Worm (Caenorhabditis elegans) whole organism, L4 larva: Measurements from ENCODE around the gene let-767.

Experiments used
- F26F4.8 ChIP-seq: fragments of 200-800 bp; sonication (Bioruptor generic); conservative IDR thresholded peaks from 2 replicates; pipeline ENCODE4 v1.3.6; 2022; ENCODE audit warnings: missing genetic modification characterization, missing compliant biosample characterization
- Y48G9A.11 ChIP-seq: fragments of 200-800 bp; sonication (Bioruptor generic); IDR thresholded peaks from 2 replicates; pipeline ENCODE4 v1.3.6; 2022; ENCODE audit warnings: missing genetic modification reagents, missing genetic modification characterization, missing compliant biosample characterization
- ZK337.2 ChIP-seq: fragments of 200-800 bp; sonication (Bioruptor generic); IDR thresholded peaks from 2 replicates; pipeline ENCODE4 v1.3.6; 2022; ENCODE audit warnings: missing genetic modification reagents, missing genetic modification characterization, missing compliant biosample characterization
- aha-1 ChIP-seq: fragments of 150-350 bp; peaks from one replicate; lab custom pipeline; 2014; ENCODE audit warnings: missing biosample characterization, missing genetic modification characterization
- aly-2 ChIP-seq: sonication (generic microtip); optimal IDR thresholded peaks from 2 replicates; lab custom pipeline; 2018; ENCODE audit warnings: missing biosample characterization, missing genetic modification characterization
- ama-1 ChIP-seq: fragments of 150-350 bp; optimal IDR thresholded peaks from 2 replicates; lab custom pipeline; 2014; ENCODE audit warnings: inconsistent platforms, mixed read lengths
- arid-1 ChIP-seq: fragments of 200-800 bp; sonication (Bioruptor generic); conservative IDR thresholded peaks from 2 replicates; pipeline ENCODE4 v1.3.6; 2022; ENCODE audit warnings: missing genetic modification reagents, missing genetic modification characterization, missing compliant biosample characterization
- ceh-20 ChIP-seq: fragments of 200-800 bp; sonication (Bioruptor generic); IDR thresholded peaks from 2 replicates; pipeline ENCODE4 v1.3.6; 2022; ENCODE audit warnings: missing genetic modification reagents, missing genetic modification characterization, missing compliant biosample characterization
- ceh-32 ChIP-seq: sonication (generic microtip); optimal IDR thresholded peaks from 2 replicates; lab custom pipeline; 2016; ENCODE audit warnings: mild to moderate bottlenecking, missing genetic modification characterization, missing compliant biosample characterization; ENCODE audit not compliant: poor library complexity
- ceh-44 ChIP-seq: fragments of 200-800 bp; sonication (Bioruptor generic); IDR thresholded peaks from 2 replicates; pipeline ENCODE4 v1.3.6; 2022; ENCODE audit warnings: missing genetic modification reagents, missing genetic modification characterization, missing compliant biosample characterization
- ceh-82 ChIP-seq: sonication (generic microtip); optimal IDR thresholded peaks from 2 replicates; lab custom pipeline; 2017; ENCODE audit warnings: missing biosample characterization, missing genetic modification characterization
- ctbp-1 ChIP-seq: fragments of 200-800 bp; sonication (Bioruptor generic); IDR thresholded peaks from 2 replicates; pipeline ENCODE4 v1.3.6; 2022; ENCODE audit warnings: missing genetic modification reagents, missing genetic modification characterization, missing compliant biosample characterization
- dmd-9 ChIP-seq: fragments of 200-800 bp; sonication (Bioruptor generic); IDR thresholded peaks from 2 replicates; pipeline ENCODE4 v1.3.6; 2022; ENCODE audit warnings: missing genetic modification reagents, missing genetic modification characterization, missing compliant biosample characterization
- dve-1 ChIP-seq: sonication (generic microtip); optimal IDR thresholded peaks from 2 replicates; lab custom pipeline; 2017; ENCODE audit warnings: antibody characterized with exemption, mild to moderate bottlenecking, missing genetic modification characterization, missing compliant biosample characterization; ENCODE audit not compliant: insufficient read depth
- fkh-10 ChIP-seq: fragments of 150-350 bp; optimal IDR thresholded peaks from 2 replicates; lab custom pipeline; 2014; ENCODE audit warnings: missing biosample characterization, missing genetic modification reagents, missing genetic modification characterization
- gei-8 ChIP-seq: fragments of 200-800 bp; sonication (Bioruptor generic); optimal IDR thresholded peaks from 2 replicates; lab custom pipeline; 2018; ENCODE audit warnings: mild to moderate bottlenecking, missing genetic modification characterization, missing compliant biosample characterization
- hlh-30 ChIP-seq: sonication (generic microtip); optimal IDR thresholded peaks from 2 replicates; lab custom pipeline; 2017; ENCODE audit warnings: antibody characterized with exemption, mild to moderate bottlenecking, missing genetic modification characterization, missing compliant biosample characterization; ENCODE audit not compliant: insufficient read depth
- hmg-1.1 ChIP-seq: fragments of 200-800 bp; sonication (Bioruptor generic); IDR thresholded peaks from 2 replicates; pipeline ENCODE4 v1.3.6; 2022; ENCODE audit warnings: missing genetic modification reagents, missing genetic modification characterization, missing compliant biosample characterization
- jun-1 ChIP-seq: fragments of 150-350 bp; optimal IDR thresholded peaks from 2 replicates; lab custom pipeline; 2014; ENCODE audit warnings: missing biosample characterization, missing genetic modification reagents, missing genetic modification characterization
- lin-13 ChIP-seq: fragments of 150-350 bp; optimal IDR thresholded peaks from 2 replicates; lab custom pipeline; 2014; ENCODE audit warnings: missing biosample characterization, missing genetic modification reagents, missing genetic modification characterization
- lin-29 ChIP-seq: fragments of 200-800 bp; sonication (Bioruptor generic); IDR thresholded peaks from 2 replicates; pipeline ENCODE4 v1.3.6; 2022; ENCODE audit warnings: missing genetic modification reagents, missing genetic modification characterization, missing compliant biosample characterization
- lin-39 ChIP-seq: fragments of 150-350 bp; optimal IDR thresholded peaks from 2 replicates; lab custom pipeline; 2014; ENCODE audit warnings: missing biosample characterization, missing genetic modification reagents, missing genetic modification characterization
- lsy-2 ChIP-seq, 2 experiments: fragments of 150-350 bp in 1 of 2; sonication (generic microtip) in 1 of 2; optimal IDR thresholded peaks; 2 replicates each; lab custom pipeline; 2014 to 2017; ENCODE audit warnings: missing biosample characterization in 2 of 2, missing genetic modification characterization in 2 of 2
- madf-5 ChIP-seq, 2 experiments: fragments of 200-800 bp; sonication (Bioruptor generic); IDR thresholded peaks; 2 replicates each; pipeline ENCODE4 v1.3.6; 2022; ENCODE audit warnings: missing compliant biosample characterization in 2 of 2, missing genetic modification characterization in 2 of 2
- mdl-1 ChIP-seq, 2 experiments: fragments of 150-350 bp in 1 of 2; sonication (generic microtip) in 1 of 2; optimal IDR thresholded peaks; 2 replicates each; lab custom pipeline; 2014 to 2017; ENCODE audit warnings: missing biosample characterization in 2 of 2, missing genetic modification characterization in 2 of 2
- mep-1 ChIP-seq: fragments of 150-350 bp; sonication (generic microtip); optimal IDR thresholded peaks from 3 replicates; lab custom pipeline; 2014; ENCODE audit warnings: missing biosample characterization, missing genetic modification characterization
- mxl-3 ChIP-seq: fragments of 200-800 bp; sonication (Bioruptor generic); optimal IDR thresholded peaks from 2 replicates; lab custom pipeline; 2018; ENCODE audit warnings: mild to moderate bottlenecking, missing genetic modification characterization, missing compliant biosample characterization
- nhr-11 ChIP-seq: fragments of 150-350 bp; optimal IDR thresholded peaks from 2 replicates; lab custom pipeline; 2014; ENCODE audit warnings: missing biosample characterization, missing genetic modification characterization
- nhr-25 ChIP-seq: sonication (generic microtip); optimal IDR thresholded peaks from 2 replicates; lab custom pipeline; 2017; ENCODE audit warnings: missing genetic modification characterization, mild to moderate bottlenecking, missing compliant biosample characterization, antibody characterized with exemption, moderate library complexity, borderline replicate concordance; ENCODE audit not compliant: insufficient read depth
- nhr-28 ChIP-seq: fragments of 150-350 bp; optimal IDR thresholded peaks from 2 replicates; lab custom pipeline; 2014; ENCODE audit warnings: missing biosample characterization, missing genetic modification characterization
- nhr-6 ChIP-seq: fragments of 150-350 bp; optimal IDR thresholded peaks from 2 replicates; lab custom pipeline; 2014; ENCODE audit warnings: missing biosample characterization, missing genetic modification characterization
- nhr-76 ChIP-seq: fragments of 150-350 bp; optimal IDR thresholded peaks from 2 replicates; lab custom pipeline; 2014; ENCODE audit warnings: missing biosample characterization, missing genetic modification characterization
- nhr-77 ChIP-seq: fragments of 150-350 bp; optimal IDR thresholded peaks from 2 replicates; lab custom pipeline; 2014; ENCODE audit warnings: missing biosample characterization, missing genetic modification characterization
- php-3 ChIP-seq: fragments of 200-800 bp; sonication (Bioruptor generic); IDR thresholded peaks from 2 replicates; pipeline ENCODE4 v1.3.6; 2022; ENCODE audit warnings: missing genetic modification reagents, missing genetic modification characterization, missing compliant biosample characterization
- pqm-1 ChIP-seq: sonication (generic microtip); optimal IDR thresholded peaks from 2 replicates; lab custom pipeline; 2017; ENCODE audit warnings: missing biosample characterization, missing genetic modification characterization
- saeg-2 ChIP-seq: fragments of 200-800 bp; sonication (Bioruptor generic); IDR thresholded peaks from 2 replicates; pipeline ENCODE4 v1.3.6; 2022; ENCODE audit warnings: missing genetic modification reagents, missing genetic modification characterization, missing compliant biosample characterization
- set-16 ChIP-seq: fragments of 200-800 bp; sonication (Bioruptor generic); IDR thresholded peaks from 2 replicates; pipeline ENCODE4 v1.3.6; 2022; ENCODE audit warnings: missing genetic modification reagents, missing genetic modification characterization, missing compliant biosample characterization
- unc-39 ChIP-seq: sonication (generic microtip); optimal IDR thresholded peaks from 2 replicates; lab custom pipeline; 2017; ENCODE audit warnings: missing biosample characterization, missing genetic modification characterization
- unc-62 ChIP-seq, 3 experiments: fragments of 150-350 bp in 1 of 3; sonication (generic microtip); optimal IDR thresholded peaks in 2 of 3; peaks in 1 of 3; 1 replicate in 1 of 3; 2 replicates in 2 of 3; lab custom pipeline; 2014 to 2017; ENCODE audit warnings: missing biosample characterization in 3 of 3, missing genetic modification characterization in 3 of 3, missing genetic modification reagents in 3 of 3, missing genotype in 1 of 3
- zfp-2 ChIP-seq: sonication (generic microtip); optimal IDR thresholded peaks from 2 replicates; lab custom pipeline; 2016; ENCODE audit warnings: mild to moderate bottlenecking, missing genetic modification characterization, missing compliant biosample characterization
- zip-2 ChIP-seq: fragments of 150-350 bp; optimal IDR thresholded peaks from 2 replicates; lab custom pipeline; 2014; ENCODE audit warnings: missing biosample characterization, missing genetic modification characterization
- ztf-11 ChIP-seq: fragments of 150-350 bp; optimal IDR thresholded peaks from 2 replicates; lab custom pipeline; 2014; ENCODE audit warnings: missing biosample characterization, missing genetic modification characterization

let-767 gene

DNA sequence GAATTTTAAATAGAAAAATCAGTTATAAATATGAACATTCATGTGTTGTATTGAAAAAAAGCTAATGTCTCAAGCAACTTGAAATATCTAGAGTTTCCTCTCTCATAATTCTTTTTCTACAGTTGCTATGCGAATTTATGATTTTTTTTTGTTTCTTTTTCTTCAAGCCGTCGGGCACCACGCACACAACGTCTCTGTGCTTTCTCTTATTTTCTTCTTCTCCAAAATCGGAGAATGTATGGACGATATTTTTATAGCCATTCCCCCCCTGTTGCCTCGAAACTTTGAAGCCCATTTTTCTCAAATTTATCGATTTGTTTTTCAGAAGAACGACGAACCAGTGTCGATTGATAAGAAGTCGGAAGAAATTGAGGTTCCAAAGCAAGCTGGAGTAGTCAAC, 17.0 kb upstream of the let-767 start:
- TF ChIP-seq F26F4.8 (GFP tag; lab: Robert Waterston, UW) (no peak), aha-1 (tag; lab: Kevin White, UChicago) (peak; percentile 91)
- TF ChIP-seq, all 104 proteins: peak for 1

DNA sequence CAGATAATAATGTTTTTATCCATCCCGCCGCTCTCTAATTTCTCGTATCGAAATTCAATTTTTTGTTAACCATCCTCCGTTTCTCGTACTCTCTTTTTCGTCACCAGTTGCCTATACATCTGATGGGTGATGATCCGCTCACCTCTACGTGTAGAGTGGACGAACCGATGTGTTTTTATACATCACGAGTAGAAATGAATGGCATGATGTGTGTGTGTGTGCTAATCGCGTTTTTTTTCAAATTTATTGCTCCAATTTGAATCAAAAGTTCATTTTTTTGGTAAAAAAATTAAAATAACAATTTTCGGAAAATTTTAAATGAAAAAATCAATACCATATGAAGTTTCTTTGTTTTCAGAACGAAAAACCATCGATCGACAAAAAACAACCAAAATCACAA, 16.2 kb upstream of the let-767 start:
- TF ChIP-seq aha-1 (tag; lab: Kevin White, UChicago) (peak; percentile 41), mdl-1 (tag; optimal IDR thresholded peaks at IDR 0.05; lab: Kevin White, UChicago) (no peak), nhr-25 (tag; lab: Kevin White, UChicago) (no peak), php-3 (GFP tag; lab: Robert Waterston, UW) (no peak), arid-1 (GFP tag; lab: Robert Waterston, UW) (no peak), lin-39 (tag; lab: Kevin White, UChicago) (no peak), hlh-30 (peak; percentile 64), nhr-11 (tag; lab: Kevin White, UChicago) (no peak), lin-29 (no peak), ceh-82 (tag; lab: Kevin White, UChicago) (no peak), gei-8 (GFP tag; lab: Kevin White, UChicago) (no peak), ztf-11 (tag; lab: Kevin White, UChicago) (no peak), pqm-1 (tag; lab: Kevin White, UChicago) (no peak), ceh-20 (GFP tag; lab: Robert Waterston, UW) (no peak), ceh-44 (GFP tag; lab: Robert Waterston, UW) (no peak)

DNA sequence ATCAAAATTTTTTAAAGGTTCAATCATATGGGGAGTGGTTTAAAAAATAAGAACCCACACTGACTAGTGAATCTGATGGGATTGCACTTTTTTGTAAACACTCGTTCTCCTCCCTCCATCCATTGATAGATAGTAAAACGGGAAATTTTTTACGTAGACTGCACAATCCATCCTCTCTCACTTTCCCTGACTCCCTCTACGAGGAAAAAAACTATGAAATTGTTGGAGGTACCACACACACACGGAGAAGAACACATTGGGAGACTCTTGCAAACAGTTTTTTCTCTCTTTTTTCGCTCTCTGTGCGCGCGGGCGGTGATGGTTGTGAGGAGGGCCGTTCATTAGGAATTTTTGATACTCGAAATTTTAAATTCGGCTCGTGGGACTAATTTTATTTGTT, 15.6 kb upstream of the let-767 start:
- TF ChIP-seq zip-2 (tag; lab: Kevin White, UChicago) (no peak), aha-1 (tag; lab: Kevin White, UChicago) (peak; percentile 93), nhr-28 (tag; lab: Kevin White, UChicago) (no peak)

DNA sequence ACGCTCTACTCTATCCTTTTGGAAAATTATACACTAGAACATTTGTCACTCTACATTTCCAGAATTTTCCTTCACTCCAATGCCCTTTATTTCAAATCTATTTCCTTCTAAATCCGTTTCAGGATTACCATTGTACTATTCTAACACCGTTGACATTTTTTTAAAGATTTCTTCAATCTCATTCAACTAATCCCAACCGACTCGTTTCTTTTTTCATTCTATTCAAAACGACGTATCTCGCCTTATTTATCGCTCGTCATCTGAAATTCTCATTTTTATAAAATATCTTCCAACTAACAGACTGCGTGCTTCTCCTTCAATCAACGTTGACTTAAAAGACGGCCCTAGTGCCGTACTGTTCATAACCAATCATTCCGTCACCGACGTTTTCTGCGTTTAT, 13.3 kb upstream of the let-767 start, which contains the start of gene akap-1:
Gene akap-1 (plus strand): TSS at position 301 of the 400 bp plus-strand sequence.
- TF ChIP-seq nhr-11 (tag; lab: Kevin White, UChicago) (no peak), dve-1 (tag; lab: Kevin White, UChicago) (no peak), nhr-76 (tag; lab: Kevin White, UChicago) (no peak), Y48G9A.11 (no peak), lsy-2 (tag; optimal IDR thresholded peaks at IDR 0.05; lab: Kevin White, UChicago) (no peak), ceh-82 (tag; lab: Kevin White, UChicago) (no peak), hmg-1.1 (GFP tag; lab: Robert Waterston, UW) (no peak), jun-1 (tag; lab: Kevin White, UChicago) (no peak), aly-2 (tag; lab: Kevin White, UChicago) (no peak), dmd-9 (no peak), ama-1 (no peak), nhr-6 (tag; lab: Kevin White, UChicago) (no peak)

DNA sequence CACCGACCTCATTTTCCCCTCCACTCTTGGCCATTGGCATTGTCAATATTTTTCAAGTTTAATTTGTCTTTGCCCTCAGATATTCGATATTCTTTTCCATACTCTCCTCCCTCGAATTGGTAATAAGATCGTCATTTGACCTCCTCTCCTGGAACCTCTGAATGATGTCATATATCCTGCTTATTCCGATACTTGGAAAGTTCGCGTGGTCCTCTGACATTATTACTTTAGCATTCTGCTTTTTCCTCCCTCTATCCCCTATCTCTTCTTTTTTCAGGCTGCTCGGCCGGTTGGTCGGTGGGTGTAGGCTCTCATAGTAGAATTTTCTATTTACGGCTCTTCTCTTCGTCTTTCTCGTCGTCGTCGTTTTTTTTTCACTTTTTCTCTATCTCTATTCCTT, 12.7 kb upstream of the let-767 start:
- TF ChIP-seq nhr-25 (tag; lab: Kevin White, UChicago), result no peak
- TF ChIP-seq unc-62 (GFP tag; optimal IDR thresholded peaks at IDR 0.05 in 1 of 2; lab: Kevin White, UChicago), result no peak
- TF ChIP-seq unc-62 (tag; optimal IDR thresholded peaks at IDR 0.05; lab: Kevin White, UChicago), result no peak
- peak; percentile 87 for TF ChIP-seq fkh-10
- no peak for TF ChIP-seq zip-2 (tag; lab: Kevin White, UChicago)
- TF ChIP-seq unc-39 (tag; lab: Kevin White, UChicago), result no peak
- no peak for TF ChIP-seq lin-13 (GFP tag; lab: Kevin White, UChicago)
- TF ChIP-seq aly-2 (tag; lab: Kevin White, UChicago), result no peak
- no peak for TF ChIP-seq dve-1 (tag; lab: Kevin White, UChicago)
- TF ChIP-seq lsy-2 (tag; optimal IDR thresholded peaks at IDR 0.05; lab: Kevin White, UChicago), result peak in 1 of 2 experiments; percentile 12
- TF ChIP-seq ZK337.2 (GFP tag; lab: Robert Waterston, UW), result no peak
- no peak for TF ChIP-seq set-16 (GFP tag; lab: Robert Waterston, UW)
- no peak for TF ChIP-seq nhr-77 (tag; lab: Kevin White, UChicago)
- no peak for TF ChIP-seq saeg-2 (GFP tag; lab: Robert Waterston, UW)
- no peak for TF ChIP-seq madf-5 (GFP tag; IDR thresholded peaks at IDR 0.05; lab: Robert Waterston, UW)
- no peak for TF ChIP-seq mxl-3
- TF ChIP-seq arid-1 (GFP tag; lab: Robert Waterston, UW), result no peak
- TF ChIP-seq mep-1 (tag; lab: Kevin White, UChicago), result peak; percentile 32
- no peak for TF ChIP-seq zfp-2 (tag; lab: Kevin White, UChicago)
- no peak for TF ChIP-seq F26F4.8 (GFP tag; lab: Robert Waterston, UW)
- TF ChIP-seq mdl-1 (tag; optimal IDR thresholded peaks at IDR 0.05; lab: Kevin White, UChicago), result peak in 1 of 2 experiments; percentile 5
- peak; percentile 23 for TF ChIP-seq hlh-30
- TF ChIP-seq ctbp-1 (GFP tag; lab: Robert Waterston, UW), result peak; percentile 57; the same call in 1 of the 2 replicates
- TF ChIP-seq ceh-32 (tag; lab: Kevin White, UChicago), result no peak
- TF ChIP-seq aha-1 (tag; lab: Kevin White, UChicago), result peak; percentile 94
